In genomic region chr3R:21520183-21520582, dm6 we compare ENCODE assay signal across 1 fruit fly cellular context.
A peak's percentile ranks its signal among the peaks of the same experiment; 100 is the strongest.
TF ChIP-seq lines count a peak whose summit lies in the region.

No protein-coding gene starts in this region.

TF ChIP-seq in whole organism, embryonic, 481 proteins besides CTCF, POLR2A, EP300 and RAD21 (continued from another document):
- TF ChIP-seq tap (tag; optimal IDR thresholded peaks at IDR 0.05; lab: Kevin White, UChicago) (peak; percentile 88), CG6175 (GFP tag; IDR thresholded peaks at IDR 0.05; lab: Robert Waterston, UW) (peak; percentile 98), Doc3 (GFP tag; IDR thresholded peaks at IDR 0.05; lab: Robert Waterston, UW; ENCODE audit: partially characterized antibody) (no peak), exex (tag; optimal IDR thresholded peaks at IDR 0.05; lab: Kevin White, UChicago) (peak; percentile 76), bigmax (GFP tag; optimal IDR thresholded peaks at IDR 0.05; lab: Kevin White, UChicago) (peak; percentile 88), CG4328 (GFP tag; optimal IDR thresholded peaks at IDR 0.05; lab: Kevin White, UChicago) (peak; percentile 99), pb (GFP tag; optimal IDR thresholded peaks at IDR 0.05; lab: Kevin White, UChicago) (peak; percentile 97), CG3407 (GFP tag; optimal IDR thresholded peaks at IDR 0.05; lab: Kevin White, UChicago) (peak; percentile 98), ind (GFP tag; optimal IDR thresholded peaks at IDR 0.05; lab: Kevin White, UChicago) (peak; percentile 97), MTF-1 (GFP tag; optimal IDR thresholded peaks at IDR 0.05; lab: Kevin White, UChicago; ENCODE audit: borderline replicate concordance) (peak; percentile 99), CG1792 (GFP tag; optimal IDR thresholded peaks at IDR 0.05; lab: Kevin White, UChicago) (peak; percentile 95), Bgb (GFP tag; IDR thresholded peaks at IDR 0.05; lab: Robert Waterston, UW; ENCODE audit: partially characterized antibody) (0 out of 2 replicates have a peak, but pooled peaks have one; percentile 4), Dip2 (GFP tag; IDR thresholded peaks at IDR 0.05; lab: Robert Waterston, UW) (no peak), nom (GFP tag; optimal IDR thresholded peaks at IDR 0.05; lab: Kevin White, UChicago) (peak; percentile 84), ci (GFP tag; IDR thresholded peaks at IDR 0.05; lab: Robert Waterston, UW) (peak; percentile 100), CG16779 (GFP tag; IDR thresholded peaks at IDR 0.05; lab: Robert Waterston, UW) (peak; percentile 98), gfzf (GFP tag; optimal IDR thresholded peaks at IDR 0.05; lab: Kevin White, UChicago) (no peak), Fer1 (GFP tag; optimal IDR thresholded peaks at IDR 0.05; lab: Kevin White, UChicago) (peak; percentile 98), NK7.1 (GFP tag; optimal IDR thresholded peaks at IDR 0.05; lab: Kevin White, UChicago) (peak; percentile 97), CG2120 (GFP tag; optimal IDR thresholded peaks at IDR 0.05; lab: Kevin White, UChicago) (peak; percentile 94), Gug (GFP tag; IDR thresholded peaks at IDR 0.05; lab: Robert Waterston, UW) (peak; percentile 97), CkIIα-i1 (GFP tag; IDR thresholded peaks at IDR 0.05; lab: Robert Waterston, UW) (peak; percentile 94), NC2β (GFP tag; optimal IDR thresholded peaks at IDR 0.05; lab: Kevin White, UChicago) (peak; percentile 99), CG11247 (GFP tag; IDR thresholded peaks at IDR 0.05; lab: Robert Waterston, UW) (peak; percentile 99), CG9437 (GFP tag; optimal IDR thresholded peaks at IDR 0.05; lab: Kevin White, UChicago) (peak; percentile 93), CG2116 (GFP tag; optimal IDR thresholded peaks at IDR 0.05; lab: Kevin White, UChicago) (peak; percentile 91), Lhr (GFP tag; optimal IDR thresholded peaks at IDR 0.05; lab: Kevin White, UChicago) (peak; percentile 99), caup (GFP tag; optimal IDR thresholded peaks at IDR 0.05; lab: Kevin White, UChicago; ENCODE audit: severe bottlenecking) (peak; percentile 100), Bteb2 (GFP tag; optimal IDR thresholded peaks at IDR 0.05; lab: Kevin White, UChicago) (peak; percentile 97), hb (GFP tag; IDR thresholded peaks at IDR 0.05; lab: Robert Waterston, UW; ENCODE audit: partially characterized antibody) (no peak), CG6813 (GFP tag; optimal IDR thresholded peaks at IDR 0.05; lab: Kevin White, UChicago) (peak; percentile 99), Lim3 (GFP tag; IDR thresholded peaks at IDR 0.05; lab: Robert Waterston, UW) (peak; percentile 94), amos (GFP tag; IDR thresholded peaks at IDR 0.05; lab: Robert Waterston, UW; ENCODE audit: partially characterized antibody) (peak; percentile 44; the same call in 1 of the 2 replicates), Blimp-1 (GFP tag; optimal IDR thresholded peaks at IDR 0.05; lab: Kevin White, UChicago) (peak; percentile 95)
